Worm (Caenorhabditis elegans): Measurements from ENCODE around the gene F15E6.9.

- TF ChIP-seq dve-1 (tag; optimal IDR thresholded peaks at IDR 0.05), result no peak
- no peak for TF ChIP-seq pat-9 (tag; optimal IDR thresholded peaks at IDR 0.05)
- TF ChIP-seq lin-11 (tag; optimal IDR thresholded peaks at IDR 0.05), result no peak
- no peak for TF ChIP-seq sox-4 (tag; optimal IDR thresholded peaks at IDR 0.05)
- TF ChIP-seq tbx-2 (tag; optimal IDR thresholded peaks at IDR 0.05), result no peak
- no peak for TF ChIP-seq ama-1 (optimal IDR thresholded peaks at IDR 0.05)
- TF ChIP-seq pha-4 (tag; optimal IDR thresholded peaks at IDR 0.05), result no peak
- no peak for TF ChIP-seq ttx-3 (tag; optimal IDR thresholded peaks at IDR 0.05)
- no peak for TF ChIP-seq lim-6 (tag; optimal IDR thresholded peaks at IDR 0.05)
- no peak for TF ChIP-seq fkh-10 (GFP tag; optimal IDR thresholded peaks at IDR 0.05)
- no peak for TF ChIP-seq T23F11.4 (GFP tag; optimal IDR thresholded peaks at IDR 0.05)
- TF ChIP-seq ztf-16 (tag; optimal IDR thresholded peaks at IDR 0.05), result no peak
These were observed at the start of gene F15E6.9 for ce11 chrIV:4298983-4299382.

Data from whole organism, late embryonic.